Fruit fly (Drosophila melanogaster) whole organism, prepupa: Measurements from ENCODE around the gene Cad88C.
A peak's percentile ranks its signal among the peaks of the same experiment; 100 is the strongest.

Source experiments
- CG10669 ChIP-seq: fragments of 200-800 bp; sonication (Bioruptor generic); optimal IDR thresholded peaks from 3 replicates; lab custom pipeline; 2018; ENCODE audit warnings: missing biosample characterization, mild to moderate bottlenecking, missing genetic modification characterization, moderate library complexity
- CG11294 ChIP-seq: fragments of 200-800 bp; sonication (Bioruptor generic); IDR thresholded peaks from 2 replicates; pipeline ENCODE4 v1.3.6; 2022; ENCODE audit warnings: missing biosample characterization, missing genetic modification characterization
- CG11762 ChIP-seq: fragments of 200-800 bp; sonication (Bioruptor generic); optimal IDR thresholded peaks from 3 replicates; lab custom pipeline; 2016; ENCODE audit warnings: missing biosample characterization, missing genetic modification characterization; ENCODE audit not compliant: insufficient read depth
- CG11902 ChIP-seq: fragments of 200-800 bp; sonication (Bioruptor generic); optimal IDR thresholded peaks from 3 replicates; lab custom pipeline; 2016; ENCODE audit warnings: missing biosample characterization, missing genetic modification characterization
- CG15336 ChIP-seq: fragments of 200-800 bp; sonication (Bioruptor generic); IDR thresholded peaks from 2 replicates; pipeline ENCODE4 v1.3.6; 2022; ENCODE audit warnings: missing biosample characterization, missing genetic modification characterization
- CG1621 ChIP-seq: fragments of 200-800 bp; sonication (Bioruptor generic); optimal IDR thresholded peaks from 3 replicates; lab custom pipeline; 2018; ENCODE audit warnings: missing biosample characterization, mild to moderate bottlenecking, missing genetic modification characterization
- CG3032 ChIP-seq: fragments of 200-800 bp; optimal IDR thresholded peaks from 2 replicates; lab custom pipeline; 2019; ENCODE audit warnings: missing biosample characterization, mild to moderate bottlenecking, missing genetic modification characterization, moderate library complexity
- CG31627 ChIP-seq: fragments of 200-800 bp; sonication (Bioruptor generic); optimal IDR thresholded peaks from 3 replicates; lab custom pipeline; 2016; ENCODE audit warnings: missing biosample characterization, missing genetic modification characterization
- CG34406 ChIP-seq: fragments of 200-800 bp; sonication (Bioruptor generic); optimal IDR thresholded peaks from 3 replicates; lab custom pipeline; 2016; ENCODE audit warnings: missing biosample characterization, missing genetic modification characterization
- CG6163 ChIP-seq: fragments of 200-800 bp; sonication (Bioruptor generic); IDR thresholded peaks from 3 replicates; pipeline ENCODE4 v1.3.6; 2022; ENCODE audit warnings: missing biosample characterization, missing genetic modification characterization
- CG6808 ChIP-seq: fragments of 200-800 bp; sonication (Bioruptor generic); optimal IDR thresholded peaks from 3 replicates; lab custom pipeline; 2017; ENCODE audit warnings: missing biosample characterization, missing genetic modification characterization, mild to moderate bottlenecking, moderate library complexity, missing genetic modification reagents
- CG6854 ChIP-seq: fragments of 200-800 bp; sonication (Bioruptor generic); optimal IDR thresholded peaks from 2 replicates; lab custom pipeline; 2017; ENCODE audit warnings: missing biosample characterization, mild to moderate bottlenecking, missing genetic modification characterization
- CG7368 ChIP-seq: fragments of 200-800 bp; sonication (Bioruptor generic); optimal IDR thresholded peaks from 3 replicates; lab custom pipeline; 2016; ENCODE audit warnings: missing biosample characterization, missing genetic modification characterization
- CG8119 ChIP-seq: fragments of 200-800 bp; sonication (Bioruptor generic); IDR thresholded peaks from 3 replicates; pipeline ENCODE4 v1.3.6; 2022; ENCODE audit warnings: missing biosample characterization, missing genetic modification characterization
- CG8632 ChIP-seq: fragments of 200-800 bp; sonication (Bioruptor generic); optimal IDR thresholded peaks from 3 replicates; lab custom pipeline; 2016; ENCODE audit warnings: missing biosample characterization, missing genetic modification characterization
- CG9139 ChIP-seq: fragments of 200-800 bp; sonication (Bioruptor generic); optimal IDR thresholded peaks from 3 replicates; lab custom pipeline; 2017; ENCODE audit warnings: missing biosample characterization, mild to moderate bottlenecking, missing genetic modification characterization
- Eip78C ChIP-seq: fragments of 200-800 bp; sonication (Bioruptor generic); peaks from one replicate; lab custom pipeline; 2016; ENCODE audit warnings: missing biosample characterization, missing genetic modification characterization
- Ets21C ChIP-seq: fragments of 200-800 bp; sonication (Bioruptor generic); optimal IDR thresholded peaks from 3 replicates; lab custom pipeline; 2016; ENCODE audit warnings: missing biosample characterization, missing genetic modification characterization
- Ets96B ChIP-seq: fragments of 200-800 bp; optimal IDR thresholded peaks from 2 replicates; lab custom pipeline; 2019; ENCODE audit warnings: missing biosample characterization, mild to moderate bottlenecking, missing genetic modification characterization, moderate library complexity
- Gug ChIP-seq: fragments of 200-800 bp; sonication (Bioruptor generic); IDR thresholded peaks from 2 replicates; pipeline ENCODE4 v1.3.6; 2022; ENCODE audit warnings: missing biosample characterization, missing genetic modification characterization
- Hr38 ChIP-seq: sonication (Bioruptor generic); optimal IDR thresholded peaks from 2 replicates; lab custom pipeline; 2016; ENCODE audit warnings: missing biosample characterization, missing genetic modification characterization
- Hr4 ChIP-seq: fragments of 200-800 bp; sonication (Bioruptor generic); optimal IDR thresholded peaks from 3 replicates; lab custom pipeline; 2016; ENCODE audit warnings: missing biosample characterization, missing genetic modification characterization
- Met ChIP-seq: fragments of 200-800 bp; sonication (Bioruptor generic); optimal IDR thresholded peaks from 3 replicates; lab custom pipeline; 2016; ENCODE audit warnings: missing biosample characterization, missing genetic modification characterization
- OdsH ChIP-seq: fragments of 200-800 bp; sonication (Bioruptor generic); optimal IDR thresholded peaks from 3 replicates; lab custom pipeline; 2016; ENCODE audit warnings: missing biosample characterization, missing genetic modification characterization
- Sox102F ChIP-seq: fragments of 200-800 bp; sonication (Bioruptor generic); optimal IDR thresholded peaks from 2 replicates; lab custom pipeline; 2016; ENCODE audit warnings: missing biosample characterization, mild to moderate bottlenecking, missing genetic modification characterization
- Sox14 ChIP-seq: fragments of 200-800 bp; sonication (Bioruptor generic); optimal IDR thresholded peaks from 3 replicates; lab custom pipeline; 2016; ENCODE audit warnings: missing biosample characterization, missing genetic modification characterization
- dac ChIP-seq: fragments of 200-800 bp; sonication (Bioruptor generic); optimal IDR thresholded peaks from 2 replicates; lab custom pipeline; 2017; ENCODE audit warnings: missing biosample characterization, mild to moderate bottlenecking, missing genetic modification characterization
- dsx ChIP-seq: fragments of 200-800 bp; optimal IDR thresholded peaks from 3 replicates; lab custom pipeline; 2019; ENCODE audit warnings: missing biosample characterization, mild to moderate bottlenecking, missing genetic modification characterization, moderate library complexity; ENCODE audit not compliant: poor library complexity, severe bottlenecking
- esn ChIP-seq: fragments of 200-800 bp; sonication (Bioruptor generic); optimal IDR thresholded peaks from 2 replicates; lab custom pipeline; 2016; ENCODE audit warnings: missing biosample characterization, mild to moderate bottlenecking, missing genetic modification characterization, moderate library complexity
- fd85E ChIP-seq: fragments of 200-800 bp; sonication (Bioruptor generic); optimal IDR thresholded peaks from 3 replicates; lab custom pipeline; 2016; ENCODE audit warnings: missing biosample characterization, missing genetic modification characterization
- fkh ChIP-seq: fragments of 200-800 bp; sonication (Bioruptor generic); optimal IDR thresholded peaks from 3 replicates; lab custom pipeline; 2017; ENCODE audit warnings: missing biosample characterization, mild to moderate bottlenecking, missing genetic modification characterization, moderate library complexity
- net ChIP-seq: fragments of 200-800 bp; sonication (Bioruptor generic); optimal IDR thresholded peaks from 3 replicates; lab custom pipeline; 2016; ENCODE audit warnings: missing biosample characterization, missing genetic modification characterization
- pdm3 ChIP-seq: fragments of 200-800 bp; sonication (Bioruptor generic); optimal IDR thresholded peaks from 3 replicates; lab custom pipeline; 2016; ENCODE audit warnings: missing biosample characterization, missing genetic modification characterization
- salr ChIP-seq, 2 experiments: fragments of 200-800 bp; sonication (Bioruptor generic); optimal IDR thresholded peaks; 3 replicates each; lab custom pipeline; 2016 to 2018; ENCODE audit warnings: missing biosample characterization in 2 of 2, missing genetic modification characterization in 2 of 2, mild to moderate bottlenecking in 1 of 2
- spab ChIP-seq: fragments of 200-800 bp; sonication (Bioruptor generic); optimal IDR thresholded peaks from 2 replicates; lab custom pipeline; 2017; ENCODE audit warnings: missing biosample characterization, mild to moderate bottlenecking, missing genetic modification characterization, missing genetic modification reagents
- ss ChIP-seq, 2 experiments: fragments of 200-800 bp; sonication (Bioruptor generic); optimal IDR thresholded peaks; 2 replicates in 1 of 2; 3 replicates in 1 of 2; lab custom pipeline; 2017 to 2018; ENCODE audit warnings: mild to moderate bottlenecking in 2 of 2, missing biosample characterization in 2 of 2, missing genetic modification characterization in 2 of 2, moderate library complexity in 1 of 2
- svp ChIP-seq: fragments of 200-800 bp; sonication (Bioruptor generic); peaks from one replicate; lab custom pipeline; 2016; ENCODE audit warnings: missing biosample characterization, missing genetic modification characterization
- topi ChIP-seq: fragments of 200-800 bp; sonication (Bioruptor generic); optimal IDR thresholded peaks from 3 replicates; lab custom pipeline; 2016; ENCODE audit warnings: missing biosample characterization, missing genetic modification characterization
- vri ChIP-seq: fragments of 200-800 bp; sonication (Bioruptor generic); optimal IDR thresholded peaks from 3 replicates; lab custom pipeline; 2016; ENCODE audit warnings: missing biosample characterization, mild to moderate bottlenecking, missing genetic modification characterization

Cad88C gene

dm6 chr3R:14656760-14657604, 26.7 kb downstream of the Cad88C start, which contains the start of gene CG3505 (continued):
- TF ChIP-seq CG8119 (GFP tag; lab: Robert Waterston, UW) (peak; percentile 67), Met (GFP tag; lab: Kevin White, UChicago) (no peak), CG1621 (tag; lab: Kevin White, UChicago) (peak; percentile 53), esn (GFP tag; lab: Kevin White, UChicago) (peak; percentile 14), Ets96B (tag; lab: Kevin White, UChicago) (peak; percentile 30), CG9139 (GFP tag; lab: Kevin White, UChicago) (no peak), CG6808 (GFP tag; lab: Kevin White, UChicago) (peak; percentile 24), salr (GFP tag; optimal IDR thresholded peaks at IDR 0.05; lab: Kevin White, UChicago) (no peak), svp (GFP tag; lab: Kevin White, UChicago) (no peak), fkh (GFP tag; lab: Kevin White, UChicago) (no peak), CG10669 (GFP tag; lab: Kevin White, UChicago) (peak; percentile 53), Sox102F (GFP tag; lab: Kevin White, UChicago) (no peak), Hr4 (GFP tag; lab: Kevin White, UChicago) (no peak), pdm3 (GFP tag; lab: Kevin White, UChicago) (no peak), OdsH (GFP tag; lab: Kevin White, UChicago) (no peak), dsx (peak; percentile 27), vri (GFP tag; lab: Kevin White, UChicago) (no peak), CG7368 (GFP tag; lab: Kevin White, UChicago) (peak; percentile 50), CG6163 (GFP tag; lab: Robert Waterston, UW) (peak; percentile 63), Ets21C (no peak), Gug (GFP tag; lab: Robert Waterston, UW) (0 out of 2 replicates have a peak, but pooled peaks have one; percentile 19), dac (GFP tag; lab: Kevin White, UChicago) (no peak), fd85E (GFP tag; lab: Kevin White, UChicago) (no peak), Eip78C (GFP tag; lab: Kevin White, UChicago) (peak; percentile 83), spab (no peak), CG15336 (GFP tag; lab: Robert Waterston, UW) (peak; percentile 79), Hr38 (no peak), CG11902 (no peak), topi (GFP tag; lab: Kevin White, UChicago) (peak; percentile 20)
- TF ChIP-seq, all 60 proteins: peak for 29

- no peak for TF ChIP-seq CG6808 (GFP tag; lab: Kevin White, UChicago)
- TF ChIP-seq svp (GFP tag; lab: Kevin White, UChicago): peak; percentile 91
- no peak for TF ChIP-seq CG11762 (GFP tag; lab: Kevin White, UChicago)
Measured at dm6 chr3R:14657605-14657910, 27.3 kb downstream of the Cad88C start.

dm6 chr3R:14658170-14658569, 27.9 kb downstream of the Cad88C start:
- TF ChIP-seq svp (GFP tag; lab: Kevin White, UChicago) (peak; percentile 56), CG11294 (no peak)

dm6 chr3R:14659354-14659804, 29.1 kb downstream of the Cad88C start, which contains the start of gene Hexim:
Gene Hexim (plus strand): TSS chr3R:14659438.
- TF ChIP-seq CG34406 (GFP tag; lab: Kevin White, UChicago) (no peak), CG6163 (GFP tag; lab: Robert Waterston, UW) (no peak; the same call in 2 of the 3 replicates), ss (GFP tag; optimal IDR thresholded peaks at IDR 0.05; lab: Kevin White, UChicago) (no peak), Met (GFP tag; lab: Kevin White, UChicago) (no peak), CG31627 (GFP tag; lab: Kevin White, UChicago) (no peak), CG6854 (GFP tag; lab: Kevin White, UChicago) (peak; percentile 33), Hr38 (no peak), esn (GFP tag; lab: Kevin White, UChicago) (peak; percentile 42), topi (GFP tag; lab: Kevin White, UChicago) (peak; percentile 33), CG3032 (tag; lab: Kevin White, UChicago) (peak; percentile 8), Sox14 (peak; percentile 47), net (GFP tag; lab: Kevin White, UChicago) (no peak), CG8119 (GFP tag; lab: Robert Waterston, UW) (no peak; the same call in 2 of the 3 replicates), CG8632 (GFP tag; lab: Kevin White, UChicago) (no peak), CG15336 (GFP tag; lab: Robert Waterston, UW) (peak; percentile 47; the same call in 1 of the 2 replicates), Gug (GFP tag; lab: Robert Waterston, UW) (no peak)
